Fruit fly (Drosophila melanogaster) S2 (cell line): Measurements from ENCODE around the gene CG6709.

Experiments
- CG8478 ChIP-seq: fragments of >200 bp; optimal IDR thresholded peaks from 2 replicates; lab custom pipeline; 2018
- CTCF ChIP-seq, 2 experiments: fragments of >200 bp; optimal IDR thresholded peaks; 2 replicates each; lab custom pipeline; 2018

dm6 chr3L:9853895-9854470 lies 40.6 kb downstream of the CG6709 start:
- no peak for TF ChIP-seq CG8478
- no peak for TF ChIP-seq CTCF (optimal IDR thresholded peaks at IDR 0.05; lab: Kevin White, UChicago)
